Worm (Caenorhabditis elegans): ENCODE data around the gene C02F5.14.

The C02F5.14 gene

DNA sequence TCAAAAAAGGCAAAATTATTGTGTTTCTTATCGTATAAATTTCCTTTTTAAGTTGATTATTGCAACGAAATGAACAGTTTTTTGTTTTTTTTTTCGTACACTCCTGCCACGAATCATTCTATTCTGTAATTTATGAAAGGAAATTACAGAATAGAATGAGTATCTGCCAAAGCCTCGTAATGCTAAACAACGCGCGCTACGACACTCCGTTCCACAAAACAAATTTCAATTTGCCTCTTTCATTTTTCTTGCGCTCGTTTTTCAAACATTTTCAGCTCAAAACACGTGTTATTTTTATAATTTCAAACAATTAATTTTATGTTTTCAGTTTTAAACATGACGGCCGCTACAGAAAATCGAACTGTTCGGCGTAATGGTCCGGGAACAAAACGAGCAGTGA, 10.5 kb downstream of the C02F5.14 start, which contains the start of gene mob-4:
mob-4 (plus strand) TSS at position 329 of the 400 bp plus-strand sequence.
- no peak for TF ChIP-seq med-1 (GFP tag; optimal IDR thresholded peaks at IDR 0.05; ENCODE audit: insufficient read depth)
- no peak for TF ChIP-seq flt-1 (GFP tag; IDR thresholded peaks at IDR 0.05)
- no peak for TF ChIP-seq klf-2 (GFP tag; conservative IDR thresholded peaks at IDR 0.05)
- TF ChIP-seq ref-1 (GFP tag; conservative IDR thresholded peaks at IDR 0.05) = no peak
- TF ChIP-seq tab-1 (GFP tag; IDR thresholded peaks at IDR 0.05) = no peak
- no peak for TF ChIP-seq cog-1 (tag; optimal IDR thresholded peaks at IDR 0.05)
- no peak for TF ChIP-seq ztf-23 (GFP tag; IDR thresholded peaks at IDR 0.05)
- TF ChIP-seq ztf-29 (GFP tag; IDR thresholded peaks at IDR 0.05) = no peak
- no peak for TF ChIP-seq T22C8.4 (GFP tag; IDR thresholded peaks at IDR 0.05)

DNA sequence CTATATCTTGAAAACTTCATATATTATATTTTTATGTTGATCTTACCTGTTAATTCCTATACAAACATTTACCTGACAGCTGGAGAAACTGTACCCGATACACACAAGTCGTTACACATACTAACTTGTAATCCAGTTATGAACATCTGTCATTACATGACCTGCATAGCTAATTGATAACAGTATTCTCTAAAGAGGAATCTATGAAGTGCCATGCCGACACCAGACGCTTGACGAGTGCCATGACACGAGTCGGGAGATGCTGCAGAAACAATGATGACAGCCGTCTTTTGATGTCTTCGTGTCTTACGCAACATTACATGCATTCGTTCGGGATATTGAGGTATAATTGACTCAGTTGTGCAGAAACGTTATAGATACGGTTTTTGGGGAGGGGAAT, 15.2 kb downstream of the C02F5.14 start:
- TF ChIP-seq med-1 (GFP tag; optimal IDR thresholded peaks at IDR 0.05; ENCODE audit: insufficient read depth) (no peak), ref-1 (GFP tag; conservative IDR thresholded peaks at IDR 0.05) (no peak), tab-1 (GFP tag; IDR thresholded peaks at IDR 0.05) (no peak), cog-1 (tag; optimal IDR thresholded peaks at IDR 0.05) (no peak), flt-1 (GFP tag; IDR thresholded peaks at IDR 0.05) (no peak), ztf-23 (GFP tag; IDR thresholded peaks at IDR 0.05) (no peak), T22C8.4 (GFP tag; IDR thresholded peaks at IDR 0.05) (no peak), ztf-29 (GFP tag; IDR thresholded peaks at IDR 0.05) (no peak), klf-2 (GFP tag; conservative IDR thresholded peaks at IDR 0.05) (no peak)

DNA sequence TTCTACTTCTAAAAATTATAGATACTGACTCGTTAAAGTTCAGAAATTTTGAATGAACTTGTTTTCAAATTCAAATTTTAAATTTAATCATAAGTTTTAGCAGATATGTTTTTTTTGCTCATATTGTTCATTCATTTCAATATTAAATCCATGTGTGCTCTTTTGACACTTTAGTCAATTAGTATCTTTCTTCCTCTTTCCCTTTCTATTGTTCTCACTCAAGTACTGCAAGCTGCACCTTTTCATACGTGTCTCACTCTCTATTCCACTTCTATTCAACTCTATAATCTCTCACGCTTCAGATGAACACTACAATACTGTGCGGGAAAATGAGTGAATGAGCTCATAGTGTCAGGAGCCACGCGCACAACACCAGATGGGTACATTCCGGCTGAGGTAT, 17.4 kb downstream of the C02F5.14 start, which contains the start of gene C30A5.16:
C30A5.16 (plus strand) TSS at position 301 of the 400 bp plus-strand sequence.
- no peak for TF ChIP-seq flt-1 (GFP tag; IDR thresholded peaks at IDR 0.05)
- TF ChIP-seq ref-1 (GFP tag; conservative IDR thresholded peaks at IDR 0.05) = no peak
- no peak for TF ChIP-seq T22C8.4 (GFP tag; IDR thresholded peaks at IDR 0.05)
- TF ChIP-seq ztf-23 (GFP tag; IDR thresholded peaks at IDR 0.05) = no peak
- no peak for TF ChIP-seq klf-2 (GFP tag; conservative IDR thresholded peaks at IDR 0.05)
- TF ChIP-seq ztf-29 (GFP tag; IDR thresholded peaks at IDR 0.05) = no peak
- TF ChIP-seq med-1 (GFP tag; optimal IDR thresholded peaks at IDR 0.05; ENCODE audit: insufficient read depth) = no peak
- TF ChIP-seq cog-1 (tag; optimal IDR thresholded peaks at IDR 0.05) = no peak
- no peak for TF ChIP-seq tab-1 (GFP tag; IDR thresholded peaks at IDR 0.05)

DNA sequence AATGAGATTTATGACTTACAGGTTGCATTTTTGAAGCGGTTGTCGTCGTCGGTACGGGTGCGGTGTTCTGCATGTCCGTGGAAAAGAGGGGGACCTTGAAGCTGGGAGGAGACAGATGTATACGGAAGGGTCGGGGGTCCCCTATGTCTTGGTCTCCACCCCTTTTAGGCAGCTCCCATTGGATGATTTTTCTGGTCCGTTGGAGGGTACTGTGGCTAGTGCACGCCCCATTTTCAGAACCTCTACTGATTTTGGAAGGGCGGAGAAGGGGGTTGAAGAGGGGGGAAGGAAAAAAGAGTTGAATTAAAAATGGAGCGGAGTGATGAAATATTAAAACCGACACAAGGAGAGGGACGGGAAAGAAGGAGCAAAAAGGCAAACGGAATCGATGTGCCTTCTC, 19.1 kb downstream of the C02F5.14 start, which contains the start of gene unc-86:
unc-86 (minus strand) TSS at position 113 of the 400 bp plus-strand sequence.
- TF ChIP-seq cog-1 (tag; optimal IDR thresholded peaks at IDR 0.05) = no peak
- no peak for TF ChIP-seq flt-1 (GFP tag; IDR thresholded peaks at IDR 0.05)
- TF ChIP-seq med-1 (GFP tag; optimal IDR thresholded peaks at IDR 0.05; ENCODE audit: insufficient read depth) = no peak
- TF ChIP-seq ztf-29 (GFP tag; IDR thresholded peaks at IDR 0.05) = no peak
- no peak for TF ChIP-seq klf-2 (GFP tag; conservative IDR thresholded peaks at IDR 0.05)
- TF ChIP-seq ref-1 (GFP tag; conservative IDR thresholded peaks at IDR 0.05) = no peak
- TF ChIP-seq ztf-23 (GFP tag; IDR thresholded peaks at IDR 0.05) = no peak
- no peak for TF ChIP-seq tab-1 (GFP tag; IDR thresholded peaks at IDR 0.05)
- TF ChIP-seq T22C8.4 (GFP tag; IDR thresholded peaks at IDR 0.05) = no peak

DNA sequence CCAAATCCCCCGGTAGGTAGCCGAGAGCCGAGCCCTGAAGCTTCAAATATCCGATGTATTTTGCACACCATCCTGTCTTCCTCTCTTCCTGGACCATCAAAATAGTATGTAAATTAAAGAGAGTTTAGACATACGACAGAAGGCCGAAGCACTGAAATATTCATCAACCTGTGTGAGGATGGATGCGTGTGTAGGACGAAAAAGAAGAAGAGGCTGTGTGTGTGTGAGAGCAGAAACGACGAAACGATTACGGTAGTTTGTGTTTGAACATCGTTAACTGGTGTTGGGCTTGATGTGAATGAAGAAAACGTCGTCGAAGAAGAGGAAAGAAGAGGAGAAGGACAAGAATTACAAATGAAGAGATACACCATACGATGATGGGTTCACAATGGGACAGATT, 23.8 kb downstream of the C02F5.14 start:
- no peak for TF ChIP-seq ref-1 (GFP tag; conservative IDR thresholded peaks at IDR 0.05)
- no peak for TF ChIP-seq ztf-23 (GFP tag; IDR thresholded peaks at IDR 0.05)
- TF ChIP-seq med-1 (GFP tag; optimal IDR thresholded peaks at IDR 0.05; ENCODE audit: insufficient read depth) = no peak
- TF ChIP-seq tab-1 (GFP tag; IDR thresholded peaks at IDR 0.05) = no peak
- no peak for TF ChIP-seq klf-2 (GFP tag; conservative IDR thresholded peaks at IDR 0.05)

DNA sequence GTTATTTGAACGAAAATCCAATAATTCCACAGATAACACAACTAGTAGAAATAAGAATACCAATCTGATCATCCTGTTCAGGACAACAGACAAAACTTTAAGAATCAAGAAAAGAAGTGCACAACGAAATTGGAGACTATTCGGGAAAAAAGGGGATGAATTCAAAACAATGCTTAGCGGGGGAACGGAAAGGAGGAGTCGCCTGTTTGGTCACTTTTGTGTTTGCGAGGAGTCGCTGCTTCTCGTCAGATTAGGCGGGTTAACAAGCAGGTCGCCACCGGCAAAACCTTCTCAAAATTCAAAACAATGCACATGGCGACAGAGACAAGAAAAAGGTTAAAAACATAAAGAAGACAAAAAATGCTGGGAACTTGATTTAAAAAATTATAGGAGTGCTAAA, 25.5 kb downstream of the C02F5.14 start, which contains the start of gene C30A5.10:
C30A5.10 (minus strand) TSS at position 101 of the 400 bp plus-strand sequence.
- TF ChIP-seq tab-1 (GFP tag; IDR thresholded peaks at IDR 0.05) = no peak
- TF ChIP-seq ref-1 (GFP tag; conservative IDR thresholded peaks at IDR 0.05) = no peak
- TF ChIP-seq ztf-29 (GFP tag; IDR thresholded peaks at IDR 0.05) = no peak
- TF ChIP-seq flt-1 (GFP tag; IDR thresholded peaks at IDR 0.05) = no peak
- no peak for TF ChIP-seq med-1 (GFP tag; optimal IDR thresholded peaks at IDR 0.05; ENCODE audit: insufficient read depth)
- no peak for TF ChIP-seq klf-2 (GFP tag; conservative IDR thresholded peaks at IDR 0.05)
- no peak for TF ChIP-seq cog-1 (tag; optimal IDR thresholded peaks at IDR 0.05)
- no peak for TF ChIP-seq T22C8.4 (GFP tag; IDR thresholded peaks at IDR 0.05)
- no peak for TF ChIP-seq ztf-23 (GFP tag; IDR thresholded peaks at IDR 0.05)

DNA sequence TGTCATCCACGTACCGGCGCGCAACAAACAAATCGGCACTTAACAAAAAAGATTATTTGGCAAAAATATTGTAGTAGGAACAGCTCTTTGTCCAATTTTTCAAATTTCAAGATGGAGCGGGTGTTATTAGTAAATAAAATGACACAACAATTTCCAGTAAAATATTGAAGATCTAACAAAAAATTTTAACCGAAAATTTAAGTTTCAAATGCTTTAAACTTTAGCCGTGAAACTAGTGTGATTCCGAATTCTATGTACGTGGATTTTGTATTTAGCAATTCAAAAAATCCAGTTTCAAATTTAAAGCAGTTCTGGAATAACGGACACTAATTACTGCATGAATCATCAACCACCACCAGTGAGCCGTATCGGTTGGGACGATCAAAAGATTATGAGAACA, 32.6 kb downstream of the C02F5.14 start, which contains the start of gene snb-5:
snb-5 (plus strand) TSS at position 301 of the 400 bp plus-strand sequence.
- no peak for TF ChIP-seq klf-2 (GFP tag; conservative IDR thresholded peaks at IDR 0.05)
- no peak for TF ChIP-seq tab-1 (GFP tag; IDR thresholded peaks at IDR 0.05)
- no peak for TF ChIP-seq ztf-29 (GFP tag; IDR thresholded peaks at IDR 0.05)
- TF ChIP-seq ztf-23 (GFP tag; IDR thresholded peaks at IDR 0.05) = no peak
- TF ChIP-seq med-1 (GFP tag; optimal IDR thresholded peaks at IDR 0.05; ENCODE audit: insufficient read depth) = no peak
- TF ChIP-seq flt-1 (GFP tag; IDR thresholded peaks at IDR 0.05) = no peak
- TF ChIP-seq T22C8.4 (GFP tag; IDR thresholded peaks at IDR 0.05) = no peak
- no peak for TF ChIP-seq ref-1 (GFP tag; conservative IDR thresholded peaks at IDR 0.05)
- no peak for TF ChIP-seq cog-1 (tag; optimal IDR thresholded peaks at IDR 0.05)

DNA sequence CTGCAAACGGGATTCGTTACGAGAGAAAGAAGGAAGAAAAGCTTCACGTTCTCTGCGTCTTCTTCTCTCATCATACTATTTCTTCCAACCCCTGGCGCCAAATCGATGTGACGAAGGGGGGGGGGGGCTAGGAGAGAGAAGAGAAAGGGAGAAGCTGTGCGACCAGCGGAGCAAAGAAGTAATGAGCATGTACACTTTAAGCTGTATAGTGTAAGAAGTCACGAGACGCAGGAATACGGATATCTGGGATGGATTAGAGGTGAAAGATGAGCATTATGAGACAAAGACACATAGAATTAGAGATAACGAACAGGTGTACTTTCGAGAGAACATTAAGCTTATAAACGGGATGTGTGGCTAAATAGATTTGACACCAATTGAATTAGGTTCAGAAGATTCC, 33.6 kb downstream of the C02F5.14 start:
- TF ChIP-seq cog-1 (tag; optimal IDR thresholded peaks at IDR 0.05) (no peak), ref-1 (GFP tag; conservative IDR thresholded peaks at IDR 0.05) (no peak), tab-1 (GFP tag; IDR thresholded peaks at IDR 0.05) (no peak), T22C8.4 (GFP tag; IDR thresholded peaks at IDR 0.05) (no peak)

DNA sequence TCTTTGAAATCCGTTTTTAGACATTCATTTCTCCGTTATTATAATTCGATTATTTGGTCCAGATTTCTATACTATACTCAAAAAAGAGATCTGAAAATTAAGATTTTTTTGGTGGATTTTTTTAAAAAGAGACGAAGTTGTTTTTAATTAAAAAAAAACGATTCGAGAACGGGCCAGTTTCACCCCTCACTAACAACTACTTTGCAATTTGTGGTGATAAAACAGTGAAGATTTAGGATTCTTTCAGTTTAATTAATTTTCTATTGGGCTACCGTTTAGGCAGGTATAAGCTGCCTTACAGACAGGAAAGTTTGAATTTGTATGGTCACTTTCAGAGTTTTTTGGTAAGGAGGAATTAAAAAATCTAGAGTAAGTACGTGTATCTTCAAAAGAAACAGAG, 34.2 kb downstream of the C02F5.14 start, which contains the start of gene unc-36:
unc-36 (minus strand) TSS at position 101 of the 400 bp plus-strand sequence.
- TF ChIP-seq cog-1 (tag; optimal IDR thresholded peaks at IDR 0.05) = no peak
- no peak for TF ChIP-seq ztf-23 (GFP tag; IDR thresholded peaks at IDR 0.05)
- TF ChIP-seq med-1 (GFP tag; optimal IDR thresholded peaks at IDR 0.05; ENCODE audit: insufficient read depth) = no peak
- TF ChIP-seq flt-1 (GFP tag; IDR thresholded peaks at IDR 0.05) = no peak
- no peak for TF ChIP-seq tab-1 (GFP tag; IDR thresholded peaks at IDR 0.05)
- no peak for TF ChIP-seq klf-2 (GFP tag; conservative IDR thresholded peaks at IDR 0.05)

DNA sequence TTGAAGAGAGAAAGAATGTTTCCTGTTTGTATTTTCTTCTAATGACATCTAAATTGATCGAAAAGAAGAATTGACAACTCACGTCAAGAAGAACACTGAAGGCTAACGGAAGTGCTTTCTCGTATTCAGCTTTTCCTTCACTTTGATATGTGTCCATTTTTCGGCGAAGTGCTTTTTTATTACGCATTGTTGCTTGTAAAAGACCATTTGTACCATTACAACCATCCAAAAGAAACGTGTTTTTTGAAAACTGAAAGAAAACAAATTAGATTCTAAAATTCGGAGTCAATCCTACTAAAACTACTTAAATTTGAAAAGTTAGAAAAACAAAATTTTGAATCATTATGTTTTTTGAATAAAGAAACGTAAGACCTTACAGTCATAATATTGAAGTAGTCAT, 36.3 kb downstream of the C02F5.14 start:
- TF ChIP-seq ztf-23 (GFP tag; IDR thresholded peaks at IDR 0.05) (no peak), ztf-29 (GFP tag; IDR thresholded peaks at IDR 0.05) (no peak), med-1 (GFP tag; optimal IDR thresholded peaks at IDR 0.05; ENCODE audit: insufficient read depth) (no peak), T22C8.4 (GFP tag; IDR thresholded peaks at IDR 0.05) (no peak), ref-1 (GFP tag; conservative IDR thresholded peaks at IDR 0.05) (no peak), flt-1 (GFP tag; IDR thresholded peaks at IDR 0.05) (no peak), cog-1 (tag; optimal IDR thresholded peaks at IDR 0.05) (no peak), tab-1 (GFP tag; IDR thresholded peaks at IDR 0.05) (no peak), klf-2 (GFP tag; conservative IDR thresholded peaks at IDR 0.05) (no peak)

Measured in whole organism, midembryonic.